Fruit fly (Drosophila melanogaster) whole organism, embryonic: ENCODE results near the gene Fer3HCH.

Source experiments
- B-H1 ChIP-seq: fragments of 200-800 bp; sonication (Bioruptor generic); IDR thresholded peaks from 3 replicates; pipeline ENCODE4 v1.3.6; 2022; ENCODE audit warnings: missing biosample characterization, missing genetic modification characterization
- CG10565 ChIP-seq: fragments of 200-800 bp; sonication (Bioruptor generic); optimal IDR thresholded peaks from 3 replicates; lab custom pipeline; 2016; ENCODE audit warnings: missing biosample characterization, mild to moderate bottlenecking, missing genetic modification characterization
- CG10959 ChIP-seq: fragments of 200-800 bp; sonication (Bioruptor generic); IDR thresholded peaks from 2 replicates; pipeline ENCODE4 v1.3.6; 2022; ENCODE audit warnings: missing biosample characterization, missing genetic modification characterization
- CG11456 ChIP-seq: fragments of 200-800 bp; sonication (Bioruptor generic); IDR thresholded peaks from 3 replicates; pipeline ENCODE4 v1.3.6; 2022; ENCODE audit warnings: missing biosample characterization, missing genetic modification characterization
- CG11504 ChIP-seq: fragments of 200-800 bp; sonication (Bioruptor generic); optimal IDR thresholded peaks from 3 replicates; lab custom pipeline; 2019; ENCODE audit warnings: missing biosample characterization, mild to moderate bottlenecking, missing genetic modification characterization, moderate library complexity
- CG11560 ChIP-seq: fragments of 200-800 bp; sonication (Bioruptor generic); IDR thresholded peaks from 3 replicates; pipeline ENCODE4 v1.3.6; 2022; ENCODE audit warnings: missing biosample characterization, missing genetic modification characterization
- CG13894 ChIP-seq: fragments of 200-800 bp; sonication (Bioruptor generic); optimal IDR thresholded peaks from 3 replicates; lab custom pipeline; 2018; ENCODE audit warnings: missing biosample characterization, mild to moderate bottlenecking, missing genetic modification characterization, moderate library complexity
- CG17612 ChIP-seq: fragments of 200-800 bp; sonication (Bioruptor generic); IDR thresholded peaks from 2 replicates; pipeline ENCODE4 v1.3.6; 2022; ENCODE audit warnings: missing biosample characterization, missing genetic modification characterization
- CG18619 ChIP-seq: fragments of 200-800 bp; sonication (Bioruptor generic); optimal IDR thresholded peaks from 3 replicates; lab custom pipeline; 2017; ENCODE audit warnings: missing biosample characterization, mild to moderate bottlenecking, missing genetic modification characterization
- CG18764 ChIP-seq: fragments of 200-800 bp; sonication (Bioruptor generic); optimal IDR thresholded peaks from 3 replicates; lab custom pipeline; 2016; ENCODE audit warnings: missing biosample characterization, missing genetic modification characterization
- CG2202 ChIP-seq: fragments of 200-800 bp; sonication (Bioruptor generic); optimal IDR thresholded peaks from 2 replicates; lab custom pipeline; 2018; ENCODE audit warnings: missing biosample characterization, mild to moderate bottlenecking, missing genetic modification characterization
- CG3281 ChIP-seq: fragments of 200-800 bp; sonication (Bioruptor generic); optimal IDR thresholded peaks from 3 replicates; lab custom pipeline; 2017; ENCODE audit warnings: missing biosample characterization, mild to moderate bottlenecking, missing genetic modification characterization
- CG4360 ChIP-seq: fragments of 200-800 bp; sonication (Bioruptor generic); IDR thresholded peaks from 2 replicates; pipeline ENCODE4 v1.3.6; 2022; ENCODE audit warnings: missing biosample characterization, missing genetic modification characterization
- CG4730 ChIP-seq: fragments of 200-800 bp; sonication (Bioruptor generic); IDR thresholded peaks from 2 replicates; pipeline ENCODE4 v1.3.6; 2022; ENCODE audit warnings: missing biosample characterization, missing genetic modification characterization
- CG4854 ChIP-seq: fragments of 200-800 bp; sonication (Bioruptor generic); optimal IDR thresholded peaks from 2 replicates; lab custom pipeline; 2016; ENCODE audit warnings: missing biosample characterization, missing genetic modification characterization, inconsistent platforms
- CG5180 ChIP-seq: fragments of 200-800 bp; sonication (Bioruptor generic); optimal IDR thresholded peaks from 3 replicates; lab custom pipeline; 2017; ENCODE audit warnings: missing biosample characterization, missing genetic modification characterization, mild to moderate bottlenecking, moderate library complexity, missing genetic modification reagents
- CG5953 ChIP-seq: fragments of 200-800 bp; sonication (Bioruptor generic); IDR thresholded peaks from 2 replicates; pipeline ENCODE4 v1.3.6; 2022; ENCODE audit warnings: missing biosample characterization, missing genetic modification characterization
- CG8359 ChIP-seq: fragments of 200-800 bp; sonication (Bioruptor generic); optimal IDR thresholded peaks from 2 replicates; lab custom pipeline; 2017; ENCODE audit warnings: missing biosample characterization, mild to moderate bottlenecking, missing genetic modification characterization, borderline replicate concordance
- CG9876 ChIP-seq: fragments of 200-800 bp; sonication (Bioruptor generic); optimal IDR thresholded peaks from 2 replicates; lab custom pipeline; 2016; ENCODE audit warnings: missing biosample characterization, missing genetic modification characterization
- CoRest ChIP-seq: fragments of 200-800 bp; sonication (Bioruptor generic); optimal IDR thresholded peaks from 3 replicates; lab custom pipeline; 2018; ENCODE audit warnings: missing biosample characterization, mild to moderate bottlenecking, missing genetic modification characterization, moderate library complexity
- Fer2 ChIP-seq: fragments of 200-800 bp; sonication (Bioruptor generic); optimal IDR thresholded peaks from 2 replicates; lab custom pipeline; 2018; ENCODE audit warnings: missing biosample characterization, mild to moderate bottlenecking, missing genetic modification characterization, moderate library complexity
- HHEX ChIP-seq: fragments of 200-800 bp; sonication (Bioruptor generic); optimal IDR thresholded peaks from 3 replicates; lab custom pipeline; 2017; ENCODE audit warnings: missing biosample characterization, mild to moderate bottlenecking, missing genetic modification characterization, missing genetic modification reagents
- HLH54F ChIP-seq: fragments of 200-800 bp; sonication (Bioruptor generic); optimal IDR thresholded peaks from 3 replicates; lab custom pipeline; 2016; ENCODE audit warnings: missing biosample characterization, missing genetic modification characterization
- HLHmδ ChIP-seq: fragments of 200-800 bp; sonication (Bioruptor generic); optimal IDR thresholded peaks from 2 replicates; lab custom pipeline; 2018; ENCODE audit warnings: missing biosample characterization, mild to moderate bottlenecking, missing genetic modification characterization, moderate library complexity
- Oaz ChIP-seq: fragments of 200-800 bp; sonication (Bioruptor generic); IDR thresholded peaks from 2 replicates; pipeline ENCODE4 v1.3.6; 2022; ENCODE audit warnings: missing biosample characterization, missing genetic modification characterization
- Opbp ChIP-seq: fragments of 200-800 bp; sonication (Bioruptor generic); IDR thresholded peaks from 3 replicates; pipeline ENCODE4 v1.3.6; 2022; ENCODE audit warnings: missing biosample characterization, missing genetic modification characterization; ENCODE audit not compliant: partially characterized antibody
- Pdp1 ChIP-seq, 2 experiments: fragments of 200-800 bp; sonication (Bioruptor generic); optimal IDR thresholded peaks; 3 replicates each; lab custom pipeline; 2016; ENCODE audit warnings: missing biosample characterization in 2 of 2, missing genetic modification characterization in 2 of 2, mild to moderate bottlenecking in 1 of 2, moderate library complexity in 1 of 2
- Rx ChIP-seq: fragments of 200-800 bp; sonication (Bioruptor generic); IDR thresholded peaks from 2 replicates; pipeline ENCODE4 v1.3.6; 2022; ENCODE audit warnings: missing biosample characterization, missing genetic modification characterization
- Sox100B ChIP-seq: fragments of 200-800 bp; sonication (Bioruptor generic); optimal IDR thresholded peaks from 3 replicates; lab custom pipeline; 2018; ENCODE audit warnings: missing biosample characterization, mild to moderate bottlenecking, missing genetic modification characterization
- Spps ChIP-seq: fragments of 200-800 bp; sonication (Bioruptor generic); optimal IDR thresholded peaks from 2 replicates; lab custom pipeline; 2018; ENCODE audit warnings: missing biosample characterization, mild to moderate bottlenecking, missing genetic modification characterization
- Usf ChIP-seq: fragments of 200-800 bp; sonication (Bioruptor generic); optimal IDR thresholded peaks from 2 replicates; lab custom pipeline; 2017; ENCODE audit warnings: missing genotype, missing biosample characterization, missing genetic modification characterization
- Xrp1 ChIP-seq: fragments of 200-800 bp; sonication (Bioruptor generic); IDR thresholded peaks from 2 replicates; pipeline ENCODE4 v1.3.6; 2022; ENCODE audit warnings: missing biosample characterization, missing genetic modification characterization
- cato ChIP-seq: fragments of 200-800 bp; sonication (Bioruptor generic); optimal IDR thresholded peaks from 2 replicates; lab custom pipeline; 2016; ENCODE audit warnings: missing biosample characterization, missing genetic modification characterization, borderline replicate concordance
- croc ChIP-seq: fragments of 200-800 bp; sonication (Bioruptor generic); conservative IDR thresholded peaks from 3 replicates; pipeline ENCODE4 v1.3.6; 2022; ENCODE audit warnings: missing biosample characterization, missing genetic modification characterization
- dm ChIP-seq: fragments of 200-800 bp; sonication (Bioruptor generic); optimal IDR thresholded peaks from 3 replicates; lab custom pipeline; 2016; ENCODE audit warnings: missing biosample characterization, missing genetic modification characterization
- exex ChIP-seq: fragments of 200-800 bp; sonication (Bioruptor generic); optimal IDR thresholded peaks from 4 replicates; lab custom pipeline; 2018; ENCODE audit warnings: missing biosample characterization, mild to moderate bottlenecking, missing genetic modification characterization, moderate library complexity
- fd102C ChIP-seq: fragments of 200-800 bp; sonication (Bioruptor generic); optimal IDR thresholded peaks from 2 replicates; lab custom pipeline; 2018; ENCODE audit warnings: missing biosample characterization, mild to moderate bottlenecking, missing genetic modification characterization, moderate library complexity
- gem ChIP-seq: fragments of 200-800 bp; sonication (Bioruptor generic); optimal IDR thresholded peaks from 2 replicates; lab custom pipeline; 2019; ENCODE audit warnings: missing biosample characterization, mild to moderate bottlenecking, missing genetic modification characterization, moderate library complexity
- hkb ChIP-seq, 2 experiments: fragments of 200-800 bp in 1 of 2; fragments of >200 bp in 1 of 2; sonication (Bioruptor generic) in 1 of 2; IDR thresholded peaks in 1 of 2; optimal IDR thresholded peaks in 1 of 2; 2 replicates each; pipeline versions ENCODE4 v1.3.6 to Lab custom; 2017 to 2022; ENCODE audit warnings: missing biosample characterization in 1 of 2, missing genetic modification characterization in 1 of 2
- hth ChIP-seq: fragments of >200 bp; optimal IDR thresholded peaks from 2 replicates; lab custom pipeline; 2017; ENCODE audit warnings: inconsistent platforms
- jing ChIP-seq: fragments of 200-800 bp; sonication (Bioruptor generic); optimal IDR thresholded peaks from 2 replicates; lab custom pipeline; 2018; ENCODE audit warnings: missing biosample characterization, mild to moderate bottlenecking, missing genetic modification characterization
- nerfin-2 ChIP-seq: fragments of 200-800 bp; sonication (Bioruptor generic); IDR thresholded peaks from 2 replicates; pipeline ENCODE4 v1.3.6; 2022; ENCODE audit warnings: missing biosample characterization, missing genetic modification characterization; ENCODE audit not compliant: partially characterized antibody
- pb ChIP-seq: fragments of 200-800 bp; sonication (Bioruptor generic); optimal IDR thresholded peaks from 3 replicates; lab custom pipeline; 2016; ENCODE audit warnings: missing biosample characterization, missing genetic modification characterization
- peb ChIP-seq: fragments of 200-800 bp; sonication (Bioruptor generic); IDR thresholded peaks from 2 replicates; pipeline ENCODE4 v1.3.6; 2022; ENCODE audit warnings: missing biosample characterization, missing genetic modification characterization
- psq ChIP-seq: fragments of 200-800 bp; sonication (Bioruptor generic); optimal IDR thresholded peaks from 2 replicates; lab custom pipeline; 2017; ENCODE audit warnings: missing biosample characterization, missing genetic modification characterization
- pzg ChIP-seq: fragments of 200-800 bp; sonication (Bioruptor generic); optimal IDR thresholded peaks from 3 replicates; lab custom pipeline; 2018; ENCODE audit warnings: missing biosample characterization, mild to moderate bottlenecking, missing genetic modification characterization, moderate library complexity
- sna ChIP-seq: fragments of 200-800 bp; sonication (Bioruptor generic); IDR thresholded peaks from 2 replicates; pipeline ENCODE4 v1.3.6; 2022; ENCODE audit warnings: missing biosample characterization, missing genetic modification characterization; ENCODE audit not compliant: partially characterized antibody
- sug ChIP-seq: fragments of 200-800 bp; optimal IDR thresholded peaks from 2 replicates; lab custom pipeline; 2019; ENCODE audit warnings: missing biosample characterization, mild to moderate bottlenecking, missing genetic modification characterization, moderate library complexity
- tio ChIP-seq: fragments of 200-800 bp; sonication (Bioruptor generic); optimal IDR thresholded peaks from 2 replicates; lab custom pipeline; 2017; ENCODE audit warnings: missing biosample characterization, missing genetic modification characterization, inconsistent platforms
- ttk ChIP-seq: fragments of 200-800 bp; sonication (Bioruptor generic); IDR thresholded peaks from 2 replicates; pipeline ENCODE4 v2.1.2; 2022; ENCODE audit warnings: missing biosample characterization, missing genetic modification characterization

The Fer3HCH gene

DNA sequence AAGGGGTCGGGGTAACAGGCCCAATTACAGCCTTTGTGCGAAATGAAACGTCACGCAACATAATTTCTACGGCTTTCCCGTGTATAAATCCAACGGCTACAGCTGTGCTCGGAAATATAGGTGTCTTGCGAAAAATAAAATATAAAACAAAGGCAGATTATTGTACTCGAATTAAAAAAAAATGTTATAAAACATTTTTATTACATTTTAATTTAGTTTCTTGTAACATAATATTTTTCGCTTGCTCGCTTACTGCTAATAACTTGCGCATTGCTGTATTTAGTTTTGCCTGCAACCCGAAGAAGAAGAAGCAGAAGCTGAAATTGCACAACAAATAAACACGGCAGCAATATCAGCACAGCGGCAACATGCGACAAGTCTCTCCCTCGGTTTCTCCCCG is 35.1 kb upstream of the Fer3HCH start (continued):
- TF ChIP-seq sna (no peak), CG17612 (no peak), croc (no peak), CG10959 (GFP tag; lab: Robert Waterston, UW) (no peak), CG9876 (GFP tag; lab: Kevin White, UChicago) (no peak), CG11560 (no peak), jing (GFP tag; lab: Kevin White, UChicago) (no peak), tio (GFP tag; lab: Kevin White, UChicago) (no peak), pb (GFP tag; lab: Kevin White, UChicago) (no peak), Sox100B (GFP tag; lab: Kevin White, UChicago) (peak; percentile 45), CG13894 (tag; lab: Kevin White, UChicago) (no peak), CG4854 (no peak), Xrp1 (GFP tag; lab: Robert Waterston, UW) (peak; percentile 65; the same call in 1 of the 2 replicates), ttk (GFP tag; lab: Robert Waterston, UW) (0 out of 2 replicates have a peak, but pooled peaks have one; percentile 17), CG18764 (no peak), CG11504 (tag; lab: Kevin White, UChicago) (peak; percentile 67), Pdp1 (GFP tag; optimal IDR thresholded peaks at IDR 0.05; lab: Kevin White, UChicago) (peak in 1 of 2 experiments; percentile 21), peb (GFP tag; lab: Robert Waterston, UW) (no peak), gem (tag; lab: Kevin White, UChicago) (peak; percentile 67), CG3281 (no peak), psq (GFP tag; lab: Kevin White, UChicago) (no peak), CG2202 (tag; lab: Kevin White, UChicago) (no peak), sug (tag; lab: Kevin White, UChicago) (no peak), pzg (no peak), CG11456 (GFP tag; lab: Robert Waterston, UW) (0 out of 3 replicates have a peak, but pooled peaks have one; percentile 40), nerfin-2 (GFP tag; lab: Robert Waterston, UW) (no peak), HLHmδ (GFP tag; lab: Kevin White, UChicago) (no peak), CG10565 (GFP tag; lab: Kevin White, UChicago) (no peak), Fer2 (tag; lab: Kevin White, UChicago) (no peak), CG4360 (GFP tag; lab: Robert Waterston, UW) (no peak), cato (GFP tag; lab: Kevin White, UChicago) (no peak), Spps (no peak), Usf (GFP tag; lab: Kevin White, UChicago) (no peak), hth (no peak), fd102C (GFP tag; lab: Kevin White, UChicago) (peak; percentile 10), HHEX (GFP tag; lab: Kevin White, UChicago) (no peak), CG4730 (GFP tag; lab: Robert Waterston, UW) (peak; percentile 54), Opbp (GFP tag; lab: Robert Waterston, UW) (no peak), CG5180 (GFP tag; lab: Kevin White, UChicago) (peak; percentile 10), exex (no peak), Oaz (GFP tag; lab: Robert Waterston, UW) (no peak), CG18619 (GFP tag; lab: Kevin White, UChicago) (no peak), Rx (GFP tag; lab: Robert Waterston, UW) (peak; percentile 35; the same call in 1 of the 2 replicates), CoRest (tag; lab: Kevin White, UChicago) (peak; percentile 14), hkb (optimal IDR thresholded peaks at IDR 0.05; lab: Kevin White, UChicago) (no peak), hkb (GFP tag; IDR thresholded peaks at IDR 0.05; lab: Robert Waterston, UW) (peak; percentile 66), CG5953 (GFP tag; lab: Robert Waterston, UW) (no peak), dm (GFP tag; lab: Kevin White, UChicago) (no peak), HLH54F (GFP tag; lab: Kevin White, UChicago) (no peak), B-H1 (GFP tag; lab: Robert Waterston, UW) (0 out of 3 replicates have a peak, but pooled peaks have one; percentile 12), CG8359 (no peak)
